Worm (Caenorhabditis elegans): ENCODE results near the gene F35C8.5.

- TF ChIP-seq unc-62 (GFP tag; optimal IDR thresholded peaks at IDR 0.05) (no peak), zfh-2 (GFP tag; conservative IDR thresholded peaks at IDR 0.05) (no peak), pha-4 (tag; optimal IDR thresholded peaks at IDR 0.05) (no peak), Y56A3A.18 (GFP tag; IDR thresholded peaks at IDR 0.05) (no peak), mel-28 (tag; optimal IDR thresholded peaks at IDR 0.05; ENCODE audit: borderline replicate concordance) (no peak), F49E8.2 (tag; optimal IDR thresholded peaks at IDR 0.05; ENCODE audit: insufficient read depth) (no peak), ama-1 (optimal IDR thresholded peaks at IDR 0.05) (no peak), ama-1 (GFP tag; optimal IDR thresholded peaks at IDR 0.05) (no peak), dox-1 (GFP tag; IDR thresholded peaks at IDR 0.05) (no peak), ceh-58 (GFP tag; IDR thresholded peaks at IDR 0.05) (no peak), ceh-40 (GFP tag; IDR thresholded peaks at IDR 0.05) (no peak), tbp1 (GFP tag; optimal IDR thresholded peaks at IDR 0.05) (no peak), F52B5.7 (tag; optimal IDR thresholded peaks at IDR 0.05) (no peak)
Observed at ce11 chrX:5355253-5355652, 10.4 kb upstream of the F35C8.5 start.

Data from whole organism, young adult.